Worm (Caenorhabditis elegans) whole organism, L1 larva: Measurements from ENCODE around the gene F54D5.2.

Source experiments
- C16A3.4 ChIP-seq: fragments of 150-350 bp; optimal IDR thresholded peaks from 2 replicates; lab custom pipeline; 2014; ENCODE audit warnings: missing biosample characterization, missing genetic modification characterization
- C34B4.2 ChIP-seq: sonication (generic microtip); optimal IDR thresholded peaks from 2 replicates; lab custom pipeline; 2017; ENCODE audit warnings: mild to moderate bottlenecking, missing genetic modification characterization, missing compliant biosample characterization
- Y116A8C.19 ChIP-seq: sonication (generic microtip); optimal IDR thresholded peaks from 2 replicates; lab custom pipeline; 2016; ENCODE audit warnings: missing compliant biosample characterization, missing genetic modification characterization, borderline replicate concordance
- aly-2 ChIP-seq: fragments of 150-350 bp; optimal IDR thresholded peaks from 2 replicates; lab custom pipeline; 2014; ENCODE audit warnings: missing biosample characterization, missing genetic modification characterization
- ama-1 ChIP-seq: fragments of 150-350 bp; optimal IDR thresholded peaks from 2 replicates; lab custom pipeline; 2014
- blmp-1 ChIP-seq: fragments of 150-350 bp; optimal IDR thresholded peaks from 2 replicates; lab custom pipeline; 2014; ENCODE audit warnings: missing biosample characterization, missing genetic modification characterization
- ceh-63 ChIP-seq: fragments of 200-800 bp; sonication (Bioruptor generic); optimal IDR thresholded peaks from 2 replicates; lab custom pipeline; 2018; ENCODE audit warnings: mild to moderate bottlenecking, missing genetic modification characterization, missing compliant biosample characterization
- ceh-8 ChIP-seq: fragments of 200-800 bp; sonication (Bioruptor generic); optimal IDR thresholded peaks from 2 replicates; lab custom pipeline; 2018; ENCODE audit warnings: mild to moderate bottlenecking, missing genetic modification characterization, moderate library complexity, missing compliant biosample characterization
- ceh-82 ChIP-seq, 3 experiments: fragments of 150-350 bp in 1 of 3; sonication (generic microtip) in 2 of 3; optimal IDR thresholded peaks; 2 replicates each; lab custom pipeline; 2014 to 2017; ENCODE audit warnings: missing biosample characterization in 3 of 3, missing genetic modification characterization in 3 of 3
- ces-1 ChIP-seq: fragments of 150-350 bp; optimal IDR thresholded peaks from 2 replicates; lab custom pipeline; 2014; ENCODE audit warnings: missing biosample characterization, missing genetic modification reagents, missing genetic modification characterization
- dpl-1 ChIP-seq, 3 experiments: fragments of 150-350 bp in 2 of 3; sonication (generic microtip) in 1 of 3; optimal IDR thresholded peaks; 2 replicates each; lab custom pipeline; 2014 to 2017; ENCODE audit warnings: missing biosample characterization in 3 of 3, missing genetic modification characterization in 3 of 3, missing genetic modification reagents in 3 of 3
- efl-1 ChIP-seq, 4 experiments: fragments of 150-350 bp; optimal IDR thresholded peaks in 3 of 4; peaks in 1 of 4; 1 replicate in 1 of 4; 2 replicates in 3 of 4; lab custom pipeline; 2014; ENCODE audit warnings: missing biosample characterization in 2 of 4, missing genetic modification characterization in 2 of 4, missing genetic modification reagents in 2 of 4
- efl-3 ChIP-seq: fragments of 200-800 bp; sonication (Bioruptor generic); optimal IDR thresholded peaks from 2 replicates; lab custom pipeline; 2018; ENCODE audit warnings: mild to moderate bottlenecking, missing genetic modification characterization, missing compliant biosample characterization
- egl-13 ChIP-seq: sonication (generic microtip); optimal IDR thresholded peaks from 2 replicates; lab custom pipeline; 2016; ENCODE audit warnings: missing genotype, missing genetic modification reagents, missing genetic modification characterization, missing compliant biosample characterization
- egl-27 ChIP-seq, 2 experiments: fragments of 150-350 bp in 1 of 2; sonication (generic microtip); optimal IDR thresholded peaks; 3 replicates each; lab custom pipeline; 2017 to 2018; ENCODE audit warnings: missing biosample characterization in 2 of 2, missing genetic modification characterization in 2 of 2, missing genetic modification reagents in 2 of 2
- elt-2 ChIP-seq: sonication (generic microtip); optimal IDR thresholded peaks from 2 replicates; lab custom pipeline; 2016; ENCODE audit warnings: missing genetic modification characterization, mild to moderate bottlenecking, inconsistent platforms, missing compliant biosample characterization, missing genetic modification reagents
- ets-5 ChIP-seq: fragments of 200-800 bp; sonication (Bioruptor generic); IDR thresholded peaks from 2 replicates; pipeline ENCODE4 v1.3.6; 2022; ENCODE audit warnings: missing genetic modification characterization, missing compliant biosample characterization
- fkh-4 ChIP-seq: sonication (generic microtip); optimal IDR thresholded peaks from 2 replicates; lab custom pipeline; 2016; ENCODE audit warnings: missing compliant biosample characterization, missing genetic modification characterization, borderline replicate concordance
- fkh-8 ChIP-seq: sonication (generic microtip); optimal IDR thresholded peaks from 2 replicates; lab custom pipeline; 2016; ENCODE audit warnings: mild to moderate bottlenecking, missing genetic modification characterization, missing compliant biosample characterization
- hlh-17 ChIP-seq: fragments of 200-800 bp; sonication (Bioruptor generic); optimal IDR thresholded peaks from 2 replicates; lab custom pipeline; 2018; ENCODE audit warnings: missing genetic modification characterization, mild to moderate bottlenecking, missing compliant biosample characterization, moderate library complexity, borderline replicate concordance
- hlh-4 ChIP-seq: sonication (generic microtip); optimal IDR thresholded peaks from 2 replicates; lab custom pipeline; 2016; ENCODE audit warnings: mild to moderate bottlenecking, missing genetic modification characterization, missing compliant biosample characterization
- isw-1 ChIP-seq: fragments of 200-800 bp; sonication (Bioruptor generic); IDR thresholded peaks from 2 replicates; pipeline ENCODE4 v1.3.6; 2022; ENCODE audit warnings: missing genetic modification characterization, missing compliant biosample characterization
- lin-13 ChIP-seq: fragments of 150-350 bp; optimal IDR thresholded peaks from 2 replicates; lab custom pipeline; 2014; ENCODE audit warnings: missing biosample characterization, missing genetic modification reagents, missing genetic modification characterization
- lin-14 ChIP-seq: fragments of 200-800 bp; sonication (Bioruptor generic); optimal IDR thresholded peaks from 2 replicates; lab custom pipeline; 2018; ENCODE audit warnings: mild to moderate bottlenecking, missing genetic modification characterization, moderate library complexity, missing compliant biosample characterization
- lin-15B ChIP-seq: fragments of 150-350 bp; sonication (generic microtip); optimal IDR thresholded peaks from 3 replicates; lab custom pipeline; 2014; ENCODE audit warnings: missing biosample characterization, missing genetic modification characterization
- lin-35 ChIP-seq, 2 experiments: fragments of 150-350 bp; optimal IDR thresholded peaks; 2 replicates each; lab custom pipeline; 2014; ENCODE audit warnings: missing biosample characterization in 2 of 2, missing genetic modification characterization in 2 of 2, missing genetic modification reagents in 2 of 2
- lir-3 ChIP-seq: sonication (generic microtip); optimal IDR thresholded peaks from 2 replicates; lab custom pipeline; 2016; ENCODE audit warnings: mild to moderate bottlenecking, missing genetic modification characterization, moderate library complexity, missing compliant biosample characterization; ENCODE audit not compliant: poor library complexity
- lsy-2 ChIP-seq, 2 experiments: fragments of 150-350 bp; optimal IDR thresholded peaks; 2 replicates each; lab custom pipeline; 2014; ENCODE audit warnings: missing biosample characterization in 2 of 2, missing genetic modification characterization in 2 of 2
- mdl-1 ChIP-seq, 2 experiments: fragments of 150-350 bp; optimal IDR thresholded peaks; 2 replicates each; lab custom pipeline; 2014 to 2017; ENCODE audit warnings: missing biosample characterization in 2 of 2, missing genetic modification characterization in 2 of 2, inconsistent platforms in 1 of 2
- nhr-28 ChIP-seq: fragments of 150-350 bp; optimal IDR thresholded peaks from 2 replicates; lab custom pipeline; 2014; ENCODE audit warnings: missing biosample characterization, missing genetic modification characterization
- nhr-47 ChIP-seq: sonication (generic microtip); optimal IDR thresholded peaks from 2 replicates; lab custom pipeline; 2016; ENCODE audit warnings: mild to moderate bottlenecking, missing genetic modification characterization, moderate library complexity, missing compliant biosample characterization
- nhr-71 ChIP-seq: sonication (generic microtip); optimal IDR thresholded peaks from 2 replicates; lab custom pipeline; 2016; ENCODE audit warnings: mild to moderate bottlenecking, missing genetic modification characterization, moderate library complexity, missing compliant biosample characterization
- nhr-77 ChIP-seq: fragments of 150-350 bp; optimal IDR thresholded peaks from 2 replicates; lab custom pipeline; 2014; ENCODE audit warnings: missing biosample characterization, missing genetic modification characterization
- nhr-85 ChIP-seq: sonication (generic microtip); peaks from one replicate; lab custom pipeline; 2016; ENCODE audit warnings: missing genetic modification characterization, inconsistent platforms, missing compliant biosample characterization
- pag-3 ChIP-seq: sonication (generic microtip); optimal IDR thresholded peaks from 2 replicates; lab custom pipeline; 2017; ENCODE audit warnings: missing genetic modification characterization, mild to moderate bottlenecking, missing compliant biosample characterization, antibody characterized with exemption, borderline replicate concordance; ENCODE audit not compliant: insufficient read depth
- rnt-1 ChIP-seq: sonication (generic microtip); optimal IDR thresholded peaks from 2 replicates; lab custom pipeline; 2016; ENCODE audit warnings: mild to moderate bottlenecking, missing genetic modification characterization, moderate library complexity, missing compliant biosample characterization
- skn-1 ChIP-seq: fragments of 150-350 bp; optimal IDR thresholded peaks from 2 replicates; lab custom pipeline; 2014; ENCODE audit warnings: missing biosample characterization, missing genetic modification characterization
- snu-23 ChIP-seq: sonication (generic microtip); optimal IDR thresholded peaks from 2 replicates; lab custom pipeline; 2016; ENCODE audit warnings: missing genetic modification characterization, missing compliant biosample characterization
- sptf-1 ChIP-seq: fragments of 150-350 bp; optimal IDR thresholded peaks from 2 replicates; lab custom pipeline; 2014; ENCODE audit warnings: missing biosample characterization, missing genetic modification characterization
- sup-37 ChIP-seq: fragments of 200-800 bp; sonication (Bioruptor generic); optimal IDR thresholded peaks from 2 replicates; lab custom pipeline; 2018; ENCODE audit warnings: mild to moderate bottlenecking, missing genetic modification characterization, missing compliant biosample characterization
- tbx-2 ChIP-seq: sonication (generic microtip); optimal IDR thresholded peaks from 2 replicates; lab custom pipeline; 2016; ENCODE audit warnings: missing genetic modification characterization, missing compliant biosample characterization
- unc-130 ChIP-seq: fragments of 150-350 bp; optimal IDR thresholded peaks from 2 replicates; lab custom pipeline; 2017; ENCODE audit warnings: missing biosample characterization, missing genetic modification characterization, inconsistent platforms
- xbp-1 ChIP-seq: sonication (generic microtip); optimal IDR thresholded peaks from 2 replicates; lab custom pipeline; 2016; ENCODE audit warnings: missing genetic modification characterization, missing compliant biosample characterization
- zag-1 ChIP-seq: fragments of 150-350 bp; optimal IDR thresholded peaks from 2 replicates; lab custom pipeline; 2014; ENCODE audit warnings: missing biosample characterization, missing genetic modification characterization
- zip-4 ChIP-seq: fragments of 200-800 bp; sonication (Bioruptor generic); optimal IDR thresholded peaks from 2 replicates; lab custom pipeline; 2018; ENCODE audit warnings: mild to moderate bottlenecking, missing genetic modification characterization, moderate library complexity, missing compliant biosample characterization
- ztf-11 ChIP-seq, 2 experiments: sonication (generic microtip); optimal IDR thresholded peaks; 2 replicates each; lab custom pipeline; 2016 to 2017; ENCODE audit warnings: missing genetic modification characterization in 2 of 2, missing biosample characterization in 1 of 2, missing compliant biosample characterization in 1 of 2

F54D5.2 gene

ce11 chrII:11595368-11595996 is 22.5 kb downstream of the F54D5.2 start, which contains the start of gene gfat-1 (continued):
- TF ChIP-seq ceh-63 (no peak), lin-14 (GFP tag; lab: Kevin White, UChicago) (peak; percentile 75), isw-1 (no peak), elt-2 (no peak), lin-35 (GFP tag; optimal IDR thresholded peaks at IDR 0.05; lab: Kevin White, UChicago) (peak in 1 of 2 experiments; percentile 6), mdl-1 (tag; optimal IDR thresholded peaks at IDR 0.05; lab: Kevin White, UChicago) (peak; percentile 41 to 61)

ce11 chrII:11596157-11596740 is 23.3 kb downstream of the F54D5.2 start:
- TF ChIP-seq ama-1 (lab: Kevin White, UChicago), result no peak
- TF ChIP-seq lin-14 (GFP tag; lab: Kevin White, UChicago), result peak; percentile 1
- TF ChIP-seq ceh-8 (GFP tag; lab: Kevin White, UChicago), result no peak
- TF ChIP-seq nhr-71 (tag; lab: Kevin White, UChicago), result peak; percentile 86
- no peak for TF ChIP-seq lir-3 (tag; lab: Kevin White, UChicago)
- no peak for TF ChIP-seq C16A3.4

ce11 chrII:11599751-11600150 is 26.8 kb downstream of the F54D5.2 start, which contains the start of gene npp-5:
npp-5 (minus strand) TSS chrII:11599809.
- peak; percentile 24 for TF ChIP-seq nhr-47 (tag; lab: Kevin White, UChicago)
- TF ChIP-seq tbx-2 (tag; lab: Kevin White, UChicago), result peak; percentile 20
- TF ChIP-seq lsy-2 (tag; optimal IDR thresholded peaks at IDR 0.05; lab: Kevin White, UChicago), result peak; percentile 20 to 65
- no peak for TF ChIP-seq egl-13 (tag; lab: Kevin White, UChicago)
- TF ChIP-seq nhr-85 (tag; lab: Kevin White, UChicago), result peak; percentile 52
- TF ChIP-seq xbp-1 (tag; lab: Kevin White, UChicago), result peak; percentile 2
- no peak for TF ChIP-seq hlh-4 (tag; lab: Kevin White, UChicago)
- TF ChIP-seq sup-37 (GFP tag; lab: Kevin White, UChicago), result no peak
- TF ChIP-seq ceh-82 (tag; optimal IDR thresholded peaks at IDR 0.05; lab: Kevin White, UChicago), result peak in 1 of 3 experiments; percentile 4
- TF ChIP-seq ces-1 (GFP tag; lab: Kevin White, UChicago), result no peak
- no peak for TF ChIP-seq rnt-1
- no peak for TF ChIP-seq fkh-4 (tag; lab: Kevin White, UChicago)
- no peak for TF ChIP-seq ztf-11 (tag; optimal IDR thresholded peaks at IDR 0.05; lab: Kevin White, UChicago)
- TF ChIP-seq blmp-1 (tag; lab: Kevin White, UChicago), result peak; percentile 31
- TF ChIP-seq efl-3 (GFP tag; lab: Kevin White, UChicago), result no peak
- peak; percentile 22 for TF ChIP-seq skn-1
- TF ChIP-seq C34B4.2, result no peak
- no peak for TF ChIP-seq C16A3.4
- TF ChIP-seq lin-13 (GFP tag; lab: Kevin White, UChicago), result no peak
- peak; percentile 10 for TF ChIP-seq lin-14 (GFP tag; lab: Kevin White, UChicago)
- no peak for TF ChIP-seq pag-3
- peak; percentile 78 to 96 for TF ChIP-seq lin-35 (GFP tag; optimal IDR thresholded peaks at IDR 0.05; lab: Kevin White, UChicago)
- TF ChIP-seq lin-15B, result peak; percentile 20
- no peak for TF ChIP-seq sptf-1
- TF ChIP-seq nhr-77, result no peak
- TF ChIP-seq zip-4 (GFP tag; lab: Kevin White, UChicago), result no peak
- TF ChIP-seq hlh-17 (GFP tag; lab: Kevin White, UChicago), result no peak
- no peak for TF ChIP-seq egl-27 (tag; optimal IDR thresholded peaks at IDR 0.05; lab: Kevin White, UChicago)
- no peak for TF ChIP-seq zag-1 (tag; lab: Kevin White, UChicago)
- TF ChIP-seq unc-130, result no peak
- TF ChIP-seq nhr-28, result no peak
- TF ChIP-seq efl-1 (optimal IDR thresholded peaks at IDR 0.05; lab: Kevin White, UChicago), result peak; percentile 69 to 90
- peak; percentile 91 to 99 for TF ChIP-seq efl-1 (GFP tag; optimal IDR thresholded peaks at IDR 0.05 in 1 of 2; lab: Kevin White, UChicago)
- peak; percentile 83 to 91 (median 90) for TF ChIP-seq dpl-1 (GFP tag; optimal IDR thresholded peaks at IDR 0.05; lab: Kevin White, UChicago)
- no peak for TF ChIP-seq Y116A8C.19 (tag; lab: Kevin White, UChicago)
- TF ChIP-seq ets-5 (GFP tag; lab: Robert Waterston, UW), result no peak
- peak; percentile 20 for TF ChIP-seq snu-23 (GFP tag; lab: Kevin White, UChicago)
- TF ChIP-seq aly-2 (tag; lab: Kevin White, UChicago), result no peak
- no peak for TF ChIP-seq fkh-8 (tag; lab: Kevin White, UChicago)
